Fruit fly (Drosophila melanogaster) whole organism, wandering third instar larva: ENCODE data around the gene CG31674.

Experiments
- Abd-B ChIP-seq: fragments of >200 bp; optimal IDR thresholded peaks from 2 replicates; lab custom pipeline; 2017; ENCODE audit warnings: missing biosample characterization, missing genetic modification characterization
- N ChIP-seq: fragments of >200 bp; optimal IDR thresholded peaks from 2 replicates; lab custom pipeline; 2018; ENCODE audit warnings: missing biosample characterization, missing external identifiers, missing genetic modification characterization
- OdsH ChIP-seq: fragments of 200-800 bp; sonication (Bioruptor generic); optimal IDR thresholded peaks from 2 replicates; lab custom pipeline; 2016; ENCODE audit warnings: missing biosample characterization, mild to moderate bottlenecking, missing genetic modification characterization
- Vsx2 ChIP-seq: fragments of 200-300, 225-300 bp; sonication (Bioruptor generic); optimal IDR thresholded peaks from 2 replicates; lab custom pipeline; 2018; ENCODE audit warnings: missing biosample characterization, missing genetic modification characterization; ENCODE audit not compliant: partially characterized antibody
- dmrt93B ChIP-seq: fragments of 200-800 bp; sonication (Bioruptor generic); optimal IDR thresholded peaks from 2 replicates; lab custom pipeline; 2018; ENCODE audit warnings: missing biosample characterization, mild to moderate bottlenecking, missing genetic modification characterization
- sage ChIP-seq: fragments of 200-800 bp; sonication (Bioruptor generic); optimal IDR thresholded peaks from 2 replicates; lab custom pipeline; 2016; ENCODE audit warnings: missing biosample characterization, mild to moderate bottlenecking, missing genetic modification characterization
- tai ChIP-seq: sonication (Bioruptor generic); optimal IDR thresholded peaks from 2 replicates; lab custom pipeline; 2016; ENCODE audit warnings: missing biosample characterization, missing genetic modification characterization
- usp ChIP-seq: fragments of >200 bp; optimal IDR thresholded peaks from 2 replicates; lab custom pipeline; 2017; ENCODE audit warnings: missing biosample characterization, missing genetic modification characterization
- woc ChIP-seq: sonication (Bioruptor generic); optimal IDR thresholded peaks from 2 replicates; lab custom pipeline; 2016; ENCODE audit warnings: missing biosample characterization, mild to moderate bottlenecking, missing genetic modification characterization

DNA sequence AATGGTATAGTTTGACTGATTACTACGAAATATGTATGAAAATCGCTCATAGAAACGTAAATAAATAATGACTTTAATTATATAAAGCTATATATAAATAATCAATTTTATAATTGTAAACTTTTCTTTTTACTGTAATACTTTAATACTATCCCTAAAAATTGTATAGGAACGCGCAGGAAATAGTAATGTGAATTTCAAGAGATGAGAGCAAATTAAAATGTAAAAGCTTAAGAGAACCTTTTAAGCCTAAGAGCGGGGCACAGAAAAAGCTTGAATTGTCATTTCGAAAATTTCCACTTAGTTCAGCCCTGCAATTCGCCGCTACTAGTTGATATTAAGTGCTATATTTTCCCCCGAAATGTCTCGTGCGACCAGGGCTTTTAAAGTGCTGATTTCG is 1.8 kb upstream of the CG31674 start, which contains the start of gene CG31673:
- no peak for TF ChIP-seq dmrt93B (GFP tag; lab: Kevin White, UChicago)
- no peak for TF ChIP-seq tai (GFP tag; lab: Kevin White, UChicago)
- TF ChIP-seq Vsx2 (GFP tag; lab: Kevin White, UChicago) = no peak
- TF ChIP-seq usp (GFP tag; lab: Kevin White, UChicago) = no peak
- TF ChIP-seq Abd-B (GFP tag; lab: Kevin White, UChicago) = no peak
- TF ChIP-seq sage = no peak
- TF ChIP-seq OdsH (GFP tag; lab: Kevin White, UChicago) = no peak
- no peak for TF ChIP-seq woc (GFP tag; lab: Kevin White, UChicago)
- TF ChIP-seq N (GFP tag; lab: Kevin White, UChicago) = no peak
